Worm (Caenorhabditis elegans): ENCODE results near the gene T20B12.7.

DNA sequence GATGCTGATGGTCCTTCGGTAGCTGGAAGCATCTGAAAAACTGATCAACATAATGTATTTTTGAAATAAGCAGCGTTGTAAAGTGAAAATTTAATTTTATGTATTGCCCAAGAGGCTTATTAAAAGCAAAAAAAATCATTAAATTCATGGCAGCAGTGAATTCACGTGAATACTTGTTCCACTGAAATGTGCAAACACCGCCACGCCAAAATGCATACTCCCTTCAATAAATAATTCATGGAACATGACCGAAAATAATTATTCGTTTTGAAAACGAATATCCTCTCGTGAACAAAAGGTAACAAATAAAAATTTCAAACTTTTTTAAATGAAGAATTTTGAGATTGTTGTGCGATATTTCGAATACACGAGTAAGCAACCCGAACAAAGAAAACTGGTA lies 21.5 kb downstream of the T20B12.7 start, which contains the start of gene F08F8.10:
- TF ChIP-seq ama-1 (optimal IDR thresholded peaks at IDR 0.05) (no peak), pes-1 (GFP tag; IDR thresholded peaks at IDR 0.05) (no peak), B0310.2 (tag; optimal IDR thresholded peaks at IDR 0.05) (no peak), hmg-4 (GFP tag; optimal IDR thresholded peaks at IDR 0.05) (no peak), sea-1 (GFP tag; conservative IDR thresholded peaks at IDR 0.05) (no peak), flt-1 (GFP tag; IDR thresholded peaks at IDR 0.05) (no peak), F13C5.2 (tag; optimal IDR thresholded peaks at IDR 0.05) (no peak), tbx-37 (GFP tag; conservative IDR thresholded peaks at IDR 0.05) (no peak), tbx-11 (GFP tag; IDR thresholded peaks at IDR 0.05) (no peak)
